1 fruit fly cellular context compared by ENCODE assay signal in the genomic region with DNA sequence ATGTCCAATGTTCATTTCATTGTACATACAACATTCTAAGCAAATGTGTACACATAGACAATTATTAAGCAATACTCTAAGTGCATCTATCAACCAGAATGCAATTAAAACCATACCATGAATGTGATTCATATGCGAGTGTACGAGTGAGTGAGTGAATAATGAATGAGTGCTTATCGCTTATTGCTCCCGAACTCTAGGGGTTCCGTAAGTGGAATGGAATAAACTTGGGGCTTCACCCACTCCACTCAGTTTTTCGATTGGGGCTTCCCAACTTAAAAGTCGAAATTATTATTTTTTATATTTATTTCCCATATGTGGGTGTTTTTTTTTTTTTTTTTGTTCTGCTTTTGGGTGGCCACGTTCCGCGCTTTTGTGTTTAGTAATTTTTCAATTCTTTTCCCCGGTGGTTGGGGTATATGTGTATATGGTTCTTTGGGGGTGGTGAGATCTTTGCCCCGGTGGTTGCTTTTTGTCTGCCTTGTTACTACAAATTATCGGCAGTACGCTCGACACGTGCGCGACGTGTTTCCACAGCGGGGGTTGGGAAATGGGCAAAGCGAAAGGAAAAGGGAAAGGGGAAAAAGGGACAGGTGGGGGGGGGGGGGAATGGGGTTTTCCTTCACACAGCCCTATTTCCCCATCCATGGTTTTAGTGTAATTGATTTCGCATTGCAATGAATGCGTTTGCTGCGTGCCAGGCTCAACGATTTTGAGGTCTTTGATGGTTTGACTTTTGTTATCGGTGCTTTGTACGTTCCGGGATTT.
TF ChIP-seq lines count a peak whose summit lies in the region.

No protein-coding gene starts in this region.

TF ChIP-seq in whole organism, embryonic, 481 proteins besides CTCF, POLR2A, EP300 and RAD21 (continued from another document):
- no peak for TF ChIP-seq Hand (GFP tag; optimal IDR thresholded peaks at IDR 0.05; lab: Kevin White, UChicago)
- TF ChIP-seq CG8944 (GFP tag; optimal IDR thresholded peaks at IDR 0.05; lab: Kevin White, UChicago) = no peak
- no peak for TF ChIP-seq gro (GFP tag; optimal IDR thresholded peaks at IDR 0.05; lab: Kevin White, UChicago)
- no peak for TF ChIP-seq Hr78 (GFP tag; optimal IDR thresholded peaks at IDR 0.05; lab: Kevin White, UChicago)
- peak; percentile 18 for TF ChIP-seq sens (GFP tag; lab: Kevin White, UChicago)
- no peak for TF ChIP-seq exex (tag; optimal IDR thresholded peaks at IDR 0.05; lab: Kevin White, UChicago)
- TF ChIP-seq CG14710 (tag; optimal IDR thresholded peaks at IDR 0.05; lab: Kevin White, UChicago) = no peak
- no peak for TF ChIP-seq Ssrp (tag; optimal IDR thresholded peaks at IDR 0.05; lab: Kevin White, UChicago)
- TF ChIP-seq CG17385 (GFP tag; optimal IDR thresholded peaks at IDR 0.05; lab: Kevin White, UChicago) = no peak
- TF ChIP-seq Sry-δ (GFP tag; optimal IDR thresholded peaks at IDR 0.05; lab: Kevin White, UChicago) = no peak
